Worm (Caenorhabditis elegans) whole organism, late embryonic: ENCODE results near the gene T02H6.7.

Experiments
- C08G9.2 ChIP-seq: sonication (generic microtip); optimal IDR thresholded peaks from 2 replicates; lab custom pipeline; 2016; ENCODE audit warnings: mild to moderate bottlenecking, missing genetic modification characterization, moderate library complexity, missing compliant biosample characterization
- F13H6.1 ChIP-seq: sonication (generic microtip); optimal IDR thresholded peaks from 2 replicates; lab custom pipeline; 2016; ENCODE audit warnings: missing genetic modification characterization, missing compliant biosample characterization
- T23F11.4 ChIP-seq: fragments of 200-800 bp; sonication (Bioruptor generic); optimal IDR thresholded peaks from 2 replicates; lab custom pipeline; 2018; ENCODE audit warnings: mild to moderate bottlenecking, missing genetic modification characterization, missing compliant biosample characterization
- Y22D7AL.16 ChIP-seq: sonication (generic microtip); optimal IDR thresholded peaks from 2 replicates; lab custom pipeline; 2016; ENCODE audit warnings: missing genetic modification characterization, missing compliant biosample characterization
- ahr-1 ChIP-seq: sonication (generic microtip); optimal IDR thresholded peaks from 2 replicates; lab custom pipeline; 2016; ENCODE audit warnings: missing genetic modification characterization, missing compliant biosample characterization
- ama-1 ChIP-seq: fragments of 150-350 bp; optimal IDR thresholded peaks from 2 replicates; lab custom pipeline; 2014
- ceh-18 ChIP-seq: sonication (generic microtip); optimal IDR thresholded peaks from 2 replicates; lab custom pipeline; 2016; ENCODE audit warnings: missing genetic modification characterization, missing compliant biosample characterization
- ceh-2 ChIP-seq: sonication (generic microtip); optimal IDR thresholded peaks from 2 replicates; lab custom pipeline; 2016; ENCODE audit warnings: missing genotype, missing genetic modification characterization, missing compliant biosample characterization
- ceh-31 ChIP-seq: sonication (generic microtip); optimal IDR thresholded peaks from 2 replicates; lab custom pipeline; 2016; ENCODE audit warnings: missing genetic modification characterization, missing compliant biosample characterization
- ceh-34 ChIP-seq: sonication (generic microtip); optimal IDR thresholded peaks from 2 replicates; lab custom pipeline; 2016; ENCODE audit warnings: mild to moderate bottlenecking, missing genetic modification characterization, missing compliant biosample characterization
- ceh-48 ChIP-seq: sonication (generic microtip); optimal IDR thresholded peaks from 2 replicates; lab custom pipeline; 2016; ENCODE audit warnings: missing genetic modification characterization, inconsistent platforms, missing compliant biosample characterization
- ceh-6 ChIP-seq: fragments of 200-800 bp; sonication (Bioruptor generic); optimal IDR thresholded peaks from 2 replicates; lab custom pipeline; 2018; ENCODE audit warnings: mild to moderate bottlenecking, missing genetic modification characterization, missing compliant biosample characterization
- ceh-9 ChIP-seq: sonication (generic microtip); optimal IDR thresholded peaks from 2 replicates; lab custom pipeline; 2016; ENCODE audit warnings: mild to moderate bottlenecking, missing genetic modification characterization, inconsistent platforms, missing compliant biosample characterization
- elt-2 ChIP-seq: sonication (generic microtip); optimal IDR thresholded peaks from 2 replicates; lab custom pipeline; 2016; ENCODE audit warnings: missing genetic modification reagents, missing genetic modification characterization, missing compliant biosample characterization
- ets-4 ChIP-seq: sonication (generic microtip); optimal IDR thresholded peaks from 2 replicates; lab custom pipeline; 2016; ENCODE audit warnings: missing genetic modification characterization, missing compliant biosample characterization
- eyg-1 ChIP-seq: sonication (generic microtip); optimal IDR thresholded peaks from 2 replicates; lab custom pipeline; 2016; ENCODE audit warnings: missing genotype, missing genetic modification characterization, missing compliant biosample characterization
- fkh-10 ChIP-seq: fragments of 150-350 bp; optimal IDR thresholded peaks from 2 replicates; lab custom pipeline; 2014; ENCODE audit warnings: missing biosample characterization, missing genetic modification reagents, missing genetic modification characterization
- fkh-6 ChIP-seq: sonication (generic microtip); optimal IDR thresholded peaks from 2 replicates; lab custom pipeline; 2016; ENCODE audit warnings: missing genetic modification characterization, missing compliant biosample characterization
- gmeb-2 ChIP-seq: sonication (generic microtip); optimal IDR thresholded peaks from 2 replicates; lab custom pipeline; 2016; ENCODE audit warnings: missing genetic modification characterization, inconsistent platforms, missing compliant biosample characterization
- hlh-13 ChIP-seq: fragments of 200-800 bp; sonication (Bioruptor generic); optimal IDR thresholded peaks from 2 replicates; lab custom pipeline; 2018; ENCODE audit warnings: mild to moderate bottlenecking, missing genetic modification characterization, missing compliant biosample characterization
- hlh-15 ChIP-seq: sonication (generic microtip); optimal IDR thresholded peaks from 2 replicates; lab custom pipeline; 2016; ENCODE audit warnings: missing genetic modification characterization, missing compliant biosample characterization
- hlh-6 ChIP-seq: sonication (generic microtip); optimal IDR thresholded peaks from 2 replicates; lab custom pipeline; 2016; ENCODE audit warnings: missing genotype, missing genetic modification characterization, missing compliant biosample characterization
- hlh-8 ChIP-seq: sonication (generic microtip); optimal IDR thresholded peaks from 2 replicates; lab custom pipeline; 2016; ENCODE audit warnings: missing genotype, missing genetic modification characterization, missing compliant biosample characterization
- lim-6 ChIP-seq: sonication (generic microtip); optimal IDR thresholded peaks from 2 replicates; lab custom pipeline; 2016; ENCODE audit warnings: missing genetic modification characterization, missing compliant biosample characterization
- madf-2 ChIP-seq: sonication (generic microtip); optimal IDR thresholded peaks from 2 replicates; lab custom pipeline; 2017; ENCODE audit warnings: missing genetic modification characterization, missing compliant biosample characterization
- mec-3 ChIP-seq: sonication (generic microtip); optimal IDR thresholded peaks from 2 replicates; lab custom pipeline; 2016; ENCODE audit warnings: borderline replicate concordance, missing genetic modification characterization, missing compliant biosample characterization
- nfya-1 ChIP-seq: sonication (generic microtip); optimal IDR thresholded peaks from 2 replicates; lab custom pipeline; 2017; ENCODE audit warnings: missing genetic modification characterization, mild to moderate bottlenecking, missing compliant biosample characterization, antibody characterized with exemption, moderate library complexity
- nhr-11 ChIP-seq: fragments of 150-350 bp; optimal IDR thresholded peaks from 2 replicates; lab custom pipeline; 2014; ENCODE audit warnings: missing biosample characterization, missing genetic modification characterization
- npax-4 ChIP-seq: sonication (generic microtip); optimal IDR thresholded peaks from 2 replicates; lab custom pipeline; 2016; ENCODE audit warnings: missing genetic modification characterization, missing compliant biosample characterization
- odd-2 ChIP-seq: sonication (generic microtip); optimal IDR thresholded peaks from 2 replicates; lab custom pipeline; 2017; ENCODE audit warnings: antibody characterized with exemption, mild to moderate bottlenecking, missing genetic modification characterization, missing compliant biosample characterization
- pqm-1 ChIP-seq: sonication (generic microtip); optimal IDR thresholded peaks from 2 replicates; lab custom pipeline; 2016; ENCODE audit warnings: missing genetic modification characterization, missing compliant biosample characterization
- rnt-1 ChIP-seq: sonication (generic microtip); optimal IDR thresholded peaks from 2 replicates; lab custom pipeline; 2016; ENCODE audit warnings: missing genetic modification characterization, missing compliant biosample characterization
- syd-9 ChIP-seq: sonication (generic microtip); optimal IDR thresholded peaks from 2 replicates; lab custom pipeline; 2016; ENCODE audit warnings: mild to moderate bottlenecking, missing genetic modification characterization, moderate library complexity, missing compliant biosample characterization
- tbx-7 ChIP-seq: sonication (generic microtip); optimal IDR thresholded peaks from 2 replicates; lab custom pipeline; 2016; ENCODE audit warnings: missing genotype, missing genetic modification characterization, missing compliant biosample characterization
- ttx-3 ChIP-seq: sonication (generic microtip); optimal IDR thresholded peaks from 2 replicates; lab custom pipeline; 2016; ENCODE audit warnings: missing genetic modification reagents, missing genetic modification characterization, missing compliant biosample characterization
- unc-42 ChIP-seq: sonication (generic microtip); optimal IDR thresholded peaks from 2 replicates; lab custom pipeline; 2016; ENCODE audit warnings: missing genotype, missing genetic modification characterization, missing compliant biosample characterization
- unc-86 ChIP-seq: sonication (generic microtip); optimal IDR thresholded peaks from 2 replicates; lab custom pipeline; 2016; ENCODE audit warnings: missing genetic modification characterization, missing compliant biosample characterization
- ztf-16 ChIP-seq: sonication (generic microtip); optimal IDR thresholded peaks from 2 replicates; lab custom pipeline; 2017; ENCODE audit warnings: missing genetic modification characterization, missing compliant biosample characterization

The T02H6.7 gene

DNA sequence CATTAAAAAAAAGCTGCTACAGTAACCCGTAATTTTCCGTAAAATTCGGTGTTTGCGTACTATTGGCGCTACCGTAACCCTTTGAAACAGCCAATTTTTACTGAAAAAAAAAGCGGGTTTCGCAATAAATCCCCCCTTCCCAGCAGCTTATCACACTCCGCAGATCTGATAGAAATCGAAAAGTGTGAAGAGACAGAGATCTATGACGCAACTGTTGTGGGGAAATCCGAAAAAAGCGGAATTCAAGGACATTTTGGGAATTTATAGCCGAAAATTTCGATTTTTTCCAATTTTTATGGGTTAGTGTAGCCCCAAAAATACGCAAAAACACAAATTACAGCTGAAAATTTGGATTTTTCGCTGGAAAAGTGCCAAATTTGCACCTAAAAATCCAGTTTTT lies 39.5 kb downstream of the T02H6.7 start:
- no peak for TF ChIP-seq ets-4 (tag; lab: Kevin White, UChicago)
- no peak for TF ChIP-seq C08G9.2 (tag; lab: Kevin White, UChicago)
- no peak for TF ChIP-seq fkh-6
- TF ChIP-seq odd-2 (tag; lab: Kevin White, UChicago) = no peak
- TF ChIP-seq pqm-1 (tag; lab: Kevin White, UChicago) = no peak
- TF ChIP-seq ceh-34 = no peak
- TF ChIP-seq gmeb-2 (tag; lab: Kevin White, UChicago) = no peak
- no peak for TF ChIP-seq unc-86 (tag; lab: Kevin White, UChicago)
- TF ChIP-seq ceh-48 (tag; lab: Kevin White, UChicago) = no peak
- TF ChIP-seq elt-2 (tag; lab: Kevin White, UChicago) = no peak
- TF ChIP-seq nfya-1 (tag; lab: Kevin White, UChicago) = no peak
- TF ChIP-seq mec-3 = no peak
- TF ChIP-seq unc-42 (tag; lab: Kevin White, UChicago) = no peak
- TF ChIP-seq ceh-9 (tag; lab: Kevin White, UChicago) = no peak
- no peak for TF ChIP-seq hlh-15 (tag; lab: Kevin White, UChicago)

DNA sequence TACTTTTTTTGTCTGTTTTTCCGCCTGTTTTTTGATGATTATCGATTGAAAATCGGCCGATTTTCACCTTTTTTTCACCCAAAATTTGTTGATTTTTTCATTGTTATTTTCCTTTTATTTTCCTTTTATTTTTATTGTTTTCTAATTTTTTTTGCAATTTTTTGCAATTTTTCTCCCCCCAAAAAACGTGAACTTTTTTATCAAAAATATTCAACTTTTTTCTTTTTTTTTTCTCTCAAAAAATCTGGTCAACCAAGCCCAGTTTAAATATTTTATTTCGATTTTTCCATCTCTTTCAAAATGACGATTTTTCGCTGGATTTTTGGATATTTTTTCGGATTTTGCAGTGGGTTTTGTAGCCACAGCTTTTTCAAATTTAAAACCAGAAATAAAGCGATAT lies 41.1 kb downstream of the T02H6.7 start, which contains the start of gene rfip-2:
rfip-2 (plus strand) TSS at position 301 of the 400 bp plus-strand sequence.
- TF ChIP-seq mec-3 (no peak), F13H6.1 (tag; lab: Kevin White, UChicago) (no peak), hlh-6 (tag; lab: Kevin White, UChicago) (no peak), ceh-2 (tag; lab: Kevin White, UChicago) (no peak), C08G9.2 (tag; lab: Kevin White, UChicago) (no peak), tbx-7 (no peak), T23F11.4 (no peak), ceh-34 (no peak), nhr-11 (tag; lab: Kevin White, UChicago) (no peak), npax-4 (tag; lab: Kevin White, UChicago) (no peak), fkh-6 (no peak)

DNA sequence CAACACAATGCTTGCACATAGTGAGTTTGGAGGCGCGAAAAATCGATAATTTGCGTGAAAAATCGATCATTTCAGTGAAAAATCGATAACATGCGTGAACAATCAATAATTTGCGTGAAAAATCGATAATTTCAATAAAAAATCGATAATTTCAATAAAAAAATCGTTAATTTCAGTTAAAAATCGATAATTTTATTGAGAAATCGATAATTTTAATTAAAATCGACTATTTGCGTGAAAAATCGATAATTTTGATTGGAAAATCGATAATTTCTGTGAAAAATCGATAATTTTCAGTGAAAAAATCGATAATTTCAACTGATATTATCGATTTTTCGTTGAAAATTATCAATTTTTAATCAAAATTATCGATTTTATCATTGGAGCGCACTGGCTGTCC lies 41.6 kb downstream of the T02H6.7 start:
- no peak for TF ChIP-seq lim-6 (tag; lab: Kevin White, UChicago)
- no peak for TF ChIP-seq ceh-34
- TF ChIP-seq ceh-48 (tag; lab: Kevin White, UChicago) = peak; percentile 74
- no peak for TF ChIP-seq ceh-2 (tag; lab: Kevin White, UChicago)

DNA sequence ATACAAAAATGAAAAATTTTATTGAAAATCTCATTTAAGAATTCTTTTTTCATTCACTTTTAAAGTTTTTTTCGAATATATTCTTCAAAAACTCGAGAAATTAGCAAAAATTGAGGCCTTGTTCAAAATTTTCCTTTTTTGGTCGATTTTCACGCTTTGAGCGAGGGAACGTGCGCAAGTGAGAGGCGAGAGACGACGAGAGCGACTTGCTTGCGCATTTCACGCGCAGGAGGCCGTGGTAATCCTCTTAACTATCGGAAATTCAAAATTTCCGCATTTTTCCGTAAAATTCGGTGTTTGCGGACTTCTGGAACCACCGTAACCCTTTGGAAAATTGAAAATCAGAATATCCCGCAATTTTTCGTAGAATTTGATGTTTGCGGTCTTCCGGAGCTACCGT lies 47.5 kb downstream of the T02H6.7 start:
- TF ChIP-seq hlh-8 (tag; lab: Kevin White, UChicago) = no peak
- no peak for TF ChIP-seq hlh-13 (GFP tag; lab: Kevin White, UChicago)
- no peak for TF ChIP-seq ahr-1 (tag; lab: Kevin White, UChicago)

DNA sequence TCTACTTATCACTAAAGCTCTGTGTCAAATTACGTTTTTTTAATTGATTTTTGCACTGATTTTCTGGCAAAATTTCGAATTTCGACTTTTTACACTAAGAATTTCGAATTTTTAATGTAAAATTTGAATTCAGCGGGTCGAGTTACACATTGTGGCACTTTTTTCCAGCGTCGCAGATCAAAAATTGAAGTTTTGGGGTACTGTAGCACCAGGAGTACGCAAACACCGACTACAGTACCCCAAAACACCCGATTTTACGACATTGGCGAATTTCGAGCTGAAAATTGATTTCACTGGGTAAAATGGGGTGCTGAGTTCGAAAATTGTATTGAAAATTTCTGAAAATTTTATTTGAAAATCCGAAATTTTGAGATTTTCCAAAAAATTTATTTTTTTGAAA lies 50.0 kb downstream of the T02H6.7 start:
- TF ChIP-seq ttx-3 (tag; lab: Kevin White, UChicago) (no peak), ceh-9 (tag; lab: Kevin White, UChicago) (no peak), rnt-1 (tag; lab: Kevin White, UChicago) (no peak), Y22D7AL.16 (tag; lab: Kevin White, UChicago) (no peak), mec-3 (no peak), madf-2 (no peak), fkh-10 (no peak), ceh-6 (GFP tag; lab: Kevin White, UChicago) (no peak), ceh-18 (tag; lab: Kevin White, UChicago) (no peak), syd-9 (tag; lab: Kevin White, UChicago) (no peak), hlh-6 (tag; lab: Kevin White, UChicago) (no peak), tbx-7 (no peak), ceh-31 (tag; lab: Kevin White, UChicago) (no peak), lim-6 (tag; lab: Kevin White, UChicago) (no peak), ama-1 (no peak), ztf-16 (tag; lab: Kevin White, UChicago) (no peak), eyg-1 (no peak), hlh-8 (tag; lab: Kevin White, UChicago) (no peak)
